Worm (Caenorhabditis elegans) whole organism, L4 larva: ENCODE measurements around the gene T05C12.8.
A peak's percentile ranks its signal among the peaks of the same experiment; 100 is the strongest.

ENCODE experiments used
- F10B5.3 ChIP-seq: sonication (generic microtip); optimal IDR thresholded peaks from 2 replicates; lab custom pipeline; 2016; ENCODE audit warnings: mild to moderate bottlenecking, missing genetic modification characterization, missing compliant biosample characterization
- F26F4.8 ChIP-seq: fragments of 200-800 bp; sonication (Bioruptor generic); conservative IDR thresholded peaks from 2 replicates; pipeline ENCODE4 v1.3.6; 2022; ENCODE audit warnings: missing genetic modification characterization, missing compliant biosample characterization
- F37D6.2 ChIP-seq: sonication (generic microtip); optimal IDR thresholded peaks from 2 replicates; lab custom pipeline; 2016; ENCODE audit warnings: mild to moderate bottlenecking, missing genetic modification characterization, missing compliant biosample characterization
- F44E2.7 ChIP-seq: fragments of 200-800 bp; sonication (Bioruptor generic); IDR thresholded peaks from 2 replicates; pipeline ENCODE4 v2.1.2; 2022; ENCODE audit warnings: missing genetic modification characterization, missing compliant biosample characterization
- T20F7.1 ChIP-seq: fragments of 200-800 bp; sonication (Bioruptor generic); optimal IDR thresholded peaks from 2 replicates; lab custom pipeline; 2018; ENCODE audit warnings: mild to moderate bottlenecking, missing genetic modification characterization, missing compliant biosample characterization
- Y5F2A.4 ChIP-seq: fragments of 200-800 bp; sonication (Bioruptor generic); optimal IDR thresholded peaks from 2 replicates; lab custom pipeline; 2018; ENCODE audit warnings: mild to moderate bottlenecking, missing genetic modification characterization, missing compliant biosample characterization
- Y75B8A.6 ChIP-seq: fragments of 200-800 bp; sonication (Bioruptor generic); IDR thresholded peaks from 2 replicates; pipeline ENCODE4 v1.3.6; 2022; ENCODE audit warnings: missing genetic modification reagents, missing genetic modification characterization, missing compliant biosample characterization
- ZK337.2 ChIP-seq: fragments of 200-800 bp; sonication (Bioruptor generic); IDR thresholded peaks from 2 replicates; pipeline ENCODE4 v1.3.6; 2022; ENCODE audit warnings: missing genetic modification reagents, missing genetic modification characterization, missing compliant biosample characterization
- ZK546.5 ChIP-seq, 2 experiments: sonication (generic microtip); optimal IDR thresholded peaks; 2 replicates each; lab custom pipeline; 2017; ENCODE audit warnings: missing biosample characterization in 2 of 2, missing genetic modification characterization in 2 of 2
- aly-2 ChIP-seq: sonication (generic microtip); optimal IDR thresholded peaks from 2 replicates; lab custom pipeline; 2018; ENCODE audit warnings: missing biosample characterization, missing genetic modification characterization
- daf-8 ChIP-seq: fragments of 200-800 bp; sonication (Bioruptor generic); IDR thresholded peaks from 2 replicates; pipeline ENCODE4 v1.3.6; 2022; ENCODE audit warnings: missing genetic modification characterization, missing compliant biosample characterization
- dmd-8 ChIP-seq: fragments of 200-800 bp; sonication (Bioruptor generic); IDR thresholded peaks from 2 replicates; pipeline ENCODE4 v1.3.6; 2022; ENCODE audit warnings: missing genetic modification characterization, missing compliant biosample characterization
- dpl-1 ChIP-seq: fragments of 150-350 bp; optimal IDR thresholded peaks from 2 replicates; lab custom pipeline; 2014; ENCODE audit warnings: missing biosample characterization, missing genetic modification reagents, missing genetic modification characterization
- duxl-1 ChIP-seq: sonication (generic microtip); optimal IDR thresholded peaks from 2 replicates; lab custom pipeline; 2016; ENCODE audit warnings: mild to moderate bottlenecking, missing genetic modification characterization, moderate library complexity, missing compliant biosample characterization; ENCODE audit not compliant: poor library complexity
- dve-1 ChIP-seq: sonication (generic microtip); optimal IDR thresholded peaks from 2 replicates; lab custom pipeline; 2017; ENCODE audit warnings: antibody characterized with exemption, mild to moderate bottlenecking, missing genetic modification characterization, missing compliant biosample characterization; ENCODE audit not compliant: insufficient read depth
- hif-1 ChIP-seq, 2 experiments: sonication (generic microtip); optimal IDR thresholded peaks; 2 replicates each; lab custom pipeline; 2016 to 2017; ENCODE audit warnings: missing compliant biosample characterization in 2 of 2, missing genetic modification characterization in 2 of 2, missing genetic modification reagents in 2 of 2, missing genotype in 2 of 2, mild to moderate bottlenecking in 1 of 2
- hlh-11 ChIP-seq: fragments of 200-800 bp; sonication (Bioruptor generic); optimal IDR thresholded peaks from 2 replicates; lab custom pipeline; 2018; ENCODE audit warnings: mild to moderate bottlenecking, missing genetic modification characterization, missing compliant biosample characterization
- jun-1 ChIP-seq: fragments of 150-350 bp; optimal IDR thresholded peaks from 2 replicates; lab custom pipeline; 2014; ENCODE audit warnings: missing biosample characterization, missing genetic modification reagents, missing genetic modification characterization
- lin-1 ChIP-seq: fragments of 200-800 bp; sonication (Bioruptor generic); IDR thresholded peaks from 2 replicates; pipeline ENCODE4 v1.3.6; 2022; ENCODE audit warnings: missing genetic modification reagents, missing genetic modification characterization, missing compliant biosample characterization
- lin-15B ChIP-seq: fragments of 150-350 bp; sonication (generic microtip); optimal IDR thresholded peaks from 3 replicates; lab custom pipeline; 2014; ENCODE audit warnings: missing biosample characterization, missing genetic modification characterization
- lin-38 ChIP-seq: fragments of 200-800 bp; sonication (Bioruptor generic); IDR thresholded peaks from 2 replicates; pipeline ENCODE4 v1.3.6; 2022; ENCODE audit warnings: missing genetic modification reagents, missing genetic modification characterization, missing compliant biosample characterization
- lir-3 ChIP-seq: sonication (generic microtip); optimal IDR thresholded peaks from 2 replicates; lab custom pipeline; 2016; ENCODE audit warnings: mild to moderate bottlenecking, missing genetic modification characterization, missing compliant biosample characterization
- lsy-2 ChIP-seq, 2 experiments: fragments of 150-350 bp in 1 of 2; sonication (generic microtip) in 1 of 2; optimal IDR thresholded peaks; 2 replicates each; lab custom pipeline; 2014 to 2017; ENCODE audit warnings: missing biosample characterization in 2 of 2, missing genetic modification characterization in 2 of 2
- madf-9 ChIP-seq: fragments of 200-800 bp; sonication (Bioruptor generic); conservative IDR thresholded peaks from 2 replicates; pipeline ENCODE4 v1.3.6; 2022; ENCODE audit warnings: missing genetic modification reagents, missing genetic modification characterization, missing compliant biosample characterization
- mdl-1 ChIP-seq, 2 experiments: fragments of 150-350 bp in 1 of 2; sonication (generic microtip) in 1 of 2; optimal IDR thresholded peaks; 2 replicates each; lab custom pipeline; 2014 to 2017; ENCODE audit warnings: missing biosample characterization in 2 of 2, missing genetic modification characterization in 2 of 2
- mxl-2 ChIP-seq: fragments of 200-800 bp; sonication (Bioruptor generic); conservative IDR thresholded peaks from 2 replicates; pipeline ENCODE4 v1.3.6; 2022; ENCODE audit warnings: missing genetic modification reagents, missing genetic modification characterization, missing compliant biosample characterization
- nhr-11 ChIP-seq: fragments of 150-350 bp; optimal IDR thresholded peaks from 2 replicates; lab custom pipeline; 2014; ENCODE audit warnings: missing biosample characterization, missing genetic modification characterization
- nhr-111 ChIP-seq: fragments of 200-800 bp; sonication (Bioruptor generic); optimal IDR thresholded peaks from 2 replicates; lab custom pipeline; 2018; ENCODE audit warnings: mild to moderate bottlenecking, missing genetic modification characterization, missing compliant biosample characterization
- nhr-25 ChIP-seq: sonication (generic microtip); optimal IDR thresholded peaks from 2 replicates; lab custom pipeline; 2017; ENCODE audit warnings: missing genetic modification characterization, mild to moderate bottlenecking, missing compliant biosample characterization, antibody characterized with exemption, moderate library complexity, borderline replicate concordance; ENCODE audit not compliant: insufficient read depth
- nhr-28 ChIP-seq: fragments of 150-350 bp; optimal IDR thresholded peaks from 2 replicates; lab custom pipeline; 2014; ENCODE audit warnings: missing biosample characterization, missing genetic modification characterization
- nhr-41 ChIP-seq: fragments of 200-800 bp; sonication (Bioruptor generic); IDR thresholded peaks from 2 replicates; pipeline ENCODE4 v1.3.6; 2022; ENCODE audit warnings: missing genetic modification reagents, missing genetic modification characterization, missing compliant biosample characterization
- nhr-42 ChIP-seq: fragments of 200-800 bp; sonication (Bioruptor generic); IDR thresholded peaks from 2 replicates; pipeline ENCODE4 v1.3.6; 2022; ENCODE audit warnings: missing genetic modification characterization, missing compliant biosample characterization
- nhr-6 ChIP-seq: fragments of 150-350 bp; optimal IDR thresholded peaks from 2 replicates; lab custom pipeline; 2014; ENCODE audit warnings: missing biosample characterization, missing genetic modification characterization
- pha-4 ChIP-seq, 2 experiments: fragments of 150-350 bp in 1 of 2; fragments of 200-800 bp in 1 of 2; sonication (Bioruptor generic) in 1 of 2; IDR thresholded peaks in 1 of 2; optimal IDR thresholded peaks in 1 of 2; 2 replicates each; pipeline versions ENCODE4 v1.3.6 to Lab custom; 2014 to 2022; ENCODE audit warnings: missing genetic modification characterization in 2 of 2, missing genetic modification reagents in 2 of 2, missing biosample characterization in 1 of 2, missing compliant biosample characterization in 1 of 2
- rbr-2 ChIP-seq: sonication (generic microtip); optimal IDR thresholded peaks from 2 replicates; lab custom pipeline; 2016; ENCODE audit warnings: missing genotype, missing genetic modification characterization, missing compliant biosample characterization
- set-16 ChIP-seq: fragments of 200-800 bp; sonication (Bioruptor generic); IDR thresholded peaks from 2 replicates; pipeline ENCODE4 v1.3.6; 2022; ENCODE audit warnings: missing genetic modification reagents, missing genetic modification characterization, missing compliant biosample characterization
- tag-97 ChIP-seq: fragments of 200-800 bp; sonication (Bioruptor generic); IDR thresholded peaks from 2 replicates; pipeline ENCODE4 v1.3.6; 2022; ENCODE audit warnings: missing genetic modification characterization, missing compliant biosample characterization
- tra-1 ChIP-seq: fragments of 200-800 bp; sonication (Bioruptor generic); IDR thresholded peaks from 2 replicates; pipeline ENCODE4 v1.3.6; 2022; ENCODE audit warnings: missing genetic modification reagents, missing genetic modification characterization, missing compliant biosample characterization
- unc-39 ChIP-seq: sonication (generic microtip); optimal IDR thresholded peaks from 2 replicates; lab custom pipeline; 2017; ENCODE audit warnings: missing biosample characterization, missing genetic modification characterization
- unc-62 ChIP-seq, 3 experiments: fragments of 150-350 bp in 1 of 3; sonication (generic microtip); optimal IDR thresholded peaks in 2 of 3; peaks in 1 of 3; 1 replicate in 1 of 3; 2 replicates in 2 of 3; lab custom pipeline; 2014 to 2017; ENCODE audit warnings: missing biosample characterization in 3 of 3, missing genetic modification characterization in 3 of 3, missing genetic modification reagents in 3 of 3, missing genotype in 1 of 3
- zip-11 ChIP-seq: fragments of 200-800 bp; sonication (Bioruptor generic); IDR thresholded peaks from 2 replicates; pipeline ENCODE4 v1.3.6; 2022; ENCODE audit warnings: missing genetic modification characterization, missing compliant biosample characterization
- zip-2 ChIP-seq: fragments of 150-350 bp; optimal IDR thresholded peaks from 2 replicates; lab custom pipeline; 2014; ENCODE audit warnings: missing biosample characterization, missing genetic modification characterization
- ztf-7 ChIP-seq: fragments of 150-350 bp; optimal IDR thresholded peaks from 2 replicates; lab custom pipeline; 2014; ENCODE audit warnings: missing biosample characterization, missing genetic modification characterization

T05C12.8 gene

DNA sequence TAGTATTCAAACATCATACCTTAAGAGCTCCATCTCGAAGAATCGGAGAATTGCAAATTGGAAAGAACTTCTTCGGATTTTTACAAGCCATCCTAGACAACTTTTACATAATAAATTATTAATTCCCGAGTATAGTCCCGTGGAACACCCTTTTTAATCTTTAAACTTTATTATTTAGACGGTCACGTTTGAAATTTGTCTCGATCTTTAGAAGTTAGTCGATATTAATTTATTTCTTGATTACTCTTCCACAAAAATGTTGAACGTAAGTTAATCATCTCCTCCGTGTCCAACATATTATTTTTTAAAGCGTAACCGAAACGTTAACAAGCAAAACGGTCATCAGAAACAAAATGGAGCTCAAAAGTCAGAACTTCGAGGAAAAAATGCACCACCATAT, 16.9 kb downstream of the T05C12.8 start, which contains the start of the genes decr-1.3 and T05C12.1:
decr-1.3 (minus strand) TSS at position 101 of the 400 bp plus-strand sequence.
T05C12.1 (plus strand) TSS at position 232 of the 400 bp plus-strand sequence.
- TF ChIP-seq F37D6.2 (tag; lab: Kevin White, UChicago) (no peak), tra-1 (GFP tag; lab: Robert Waterston, UW) (no peak), jun-1 (tag; lab: Kevin White, UChicago) (no peak), nhr-42 (no peak)

ce11 chrII:8170374-8170773, 20.0 kb downstream of the T05C12.8 start, which contains the start of gene T05C12.11:
TSS of gene T05C12.11 (minus strand) at chrII:8170474.
- TF ChIP-seq hlh-11 (tag; lab: Kevin White, UChicago) (no peak), tag-97 (no peak), pha-4 (GFP tag; IDR thresholded peaks at IDR 0.05; lab: Robert Waterston, UW) (no peak), pha-4 (tag; optimal IDR thresholded peaks at IDR 0.05; lab: Kevin White, UChicago) (no peak), nhr-6 (tag; lab: Kevin White, UChicago) (no peak), mxl-2 (no peak), duxl-1 (tag; lab: Kevin White, UChicago) (no peak), madf-9 (GFP tag; lab: Robert Waterston, UW) (no peak)

ce11 chrII:8169283-8169682, 21.1 kb downstream of the T05C12.8 start, which contains the start of gene T05C12.15:
TSS of gene T05C12.15 (plus strand) at chrII:8169583.
- TF ChIP-seq lir-3 (tag; lab: Kevin White, UChicago) (no peak), dve-1 (no peak), unc-62 (GFP tag; optimal IDR thresholded peaks at IDR 0.05 in 1 of 2; lab: Kevin White, UChicago) (no peak), unc-62 (tag; optimal IDR thresholded peaks at IDR 0.05; lab: Kevin White, UChicago) (no peak), daf-8 (GFP tag; lab: Robert Waterston, UW) (no peak), lin-38 (GFP tag; lab: Robert Waterston, UW) (no peak), nhr-111 (GFP tag; lab: Kevin White, UChicago) (no peak), ztf-7 (tag; lab: Kevin White, UChicago) (no peak), rbr-2 (tag; lab: Kevin White, UChicago) (no peak), zip-2 (tag; lab: Kevin White, UChicago) (no peak), mdl-1 (tag; optimal IDR thresholded peaks at IDR 0.05; lab: Kevin White, UChicago) (no peak), set-16 (GFP tag; lab: Robert Waterston, UW) (no peak), ZK546.5 (tag; optimal IDR thresholded peaks at IDR 0.05; lab: Kevin White, UChicago) (no peak), Y75B8A.6 (GFP tag; lab: Robert Waterston, UW) (no peak), madf-9 (GFP tag; lab: Robert Waterston, UW) (no peak)
- TF ChIP-seq, all 104 proteins: peak for 0

- TF ChIP-seq zip-2 (tag; lab: Kevin White, UChicago): no peak
- TF ChIP-seq lsy-2 (tag; optimal IDR thresholded peaks at IDR 0.05; lab: Kevin White, UChicago): peak in 1 of 2 experiments; percentile 84
- TF ChIP-seq unc-39 (tag; lab: Kevin White, UChicago): no peak
- no peak for TF ChIP-seq nhr-41 (GFP tag; lab: Robert Waterston, UW)
- no peak for TF ChIP-seq Y5F2A.4 (GFP tag; lab: Kevin White, UChicago)
- peak; percentile 73 for TF ChIP-seq dpl-1 (GFP tag; lab: Kevin White, UChicago)
- TF ChIP-seq F26F4.8: no peak
- no peak for TF ChIP-seq nhr-28 (tag; lab: Kevin White, UChicago)
- TF ChIP-seq set-16 (GFP tag; lab: Robert Waterston, UW): no peak
- no peak for TF ChIP-seq lin-1 (GFP tag; lab: Robert Waterston, UW)
- no peak for TF ChIP-seq F10B5.3
- TF ChIP-seq unc-62 (GFP tag; optimal IDR thresholded peaks at IDR 0.05 in 1 of 2; lab: Kevin White, UChicago): no peak
- no peak for TF ChIP-seq unc-62 (tag; optimal IDR thresholded peaks at IDR 0.05; lab: Kevin White, UChicago)
- no peak for TF ChIP-seq nhr-25 (tag; lab: Kevin White, UChicago)
- TF ChIP-seq aly-2 (tag; lab: Kevin White, UChicago): no peak
- no peak for TF ChIP-seq nhr-11
- no peak for TF ChIP-seq zip-11 (GFP tag; lab: Robert Waterston, UW)
- no peak for TF ChIP-seq rbr-2 (tag; lab: Kevin White, UChicago)
- TF ChIP-seq T20F7.1 (GFP tag; lab: Kevin White, UChicago): peak; percentile 92
- peak; percentile 0 for TF ChIP-seq nhr-6 (tag; lab: Kevin White, UChicago)
- no peak for TF ChIP-seq hif-1 (tag; optimal IDR thresholded peaks at IDR 0.05; lab: Kevin White, UChicago)
- no peak for TF ChIP-seq F44E2.7 (GFP tag; lab: Robert Waterston, UW)
- TF ChIP-seq dmd-8 (GFP tag; lab: Robert Waterston, UW): no peak
- TF ChIP-seq ZK337.2 (GFP tag; lab: Robert Waterston, UW): no peak
- TF ChIP-seq lin-38 (GFP tag; lab: Robert Waterston, UW): peak; percentile 88
- no peak for TF ChIP-seq lin-15B (tag; lab: Kevin White, UChicago)
These were observed 28.2 kb downstream of the T05C12.8 start, which contains the start of the genes emb-27 and rrf-3 for ce11 chrII:8162120-8162648. TSS of gene emb-27 (minus strand) at chrII:8162170. TSS of gene rrf-3 (plus strand) at chrII:8162465.
